Worm (Caenorhabditis elegans) whole organism, L1 larva: ENCODE results near the gene spig-7.
A peak's percentile ranks its signal among the peaks of the same experiment; 100 is the strongest.

ENCODE experiments used
- C16A3.4 ChIP-seq: fragments of 150-350 bp; optimal IDR thresholded peaks from 2 replicates; lab custom pipeline; 2014; ENCODE audit warnings: missing biosample characterization, missing genetic modification characterization
- F16B12.6 ChIP-seq: fragments of 150-350 bp; optimal IDR thresholded peaks from 2 replicates; lab custom pipeline; 2014; ENCODE audit warnings: missing biosample characterization, missing genetic modification characterization
- Y116A8C.19 ChIP-seq: sonication (generic microtip); optimal IDR thresholded peaks from 2 replicates; lab custom pipeline; 2016; ENCODE audit warnings: missing compliant biosample characterization, missing genetic modification characterization, borderline replicate concordance
- aha-1 ChIP-seq: fragments of 150-350 bp; optimal IDR thresholded peaks from 2 replicates; lab custom pipeline; 2014; ENCODE audit warnings: missing biosample characterization, missing genetic modification characterization
- aly-2 ChIP-seq: fragments of 150-350 bp; optimal IDR thresholded peaks from 2 replicates; lab custom pipeline; 2014; ENCODE audit warnings: missing biosample characterization, missing genetic modification characterization
- blmp-1 ChIP-seq: fragments of 150-350 bp; optimal IDR thresholded peaks from 2 replicates; lab custom pipeline; 2014; ENCODE audit warnings: missing biosample characterization, missing genetic modification characterization
- efl-1 ChIP-seq, 4 experiments: fragments of 150-350 bp; optimal IDR thresholded peaks in 3 of 4; peaks in 1 of 4; 1 replicate in 1 of 4; 2 replicates in 3 of 4; lab custom pipeline; 2014; ENCODE audit warnings: missing biosample characterization in 2 of 4, missing genetic modification characterization in 2 of 4, missing genetic modification reagents in 2 of 4
- egl-13 ChIP-seq: sonication (generic microtip); optimal IDR thresholded peaks from 2 replicates; lab custom pipeline; 2016; ENCODE audit warnings: missing genotype, missing genetic modification reagents, missing genetic modification characterization, missing compliant biosample characterization
- elt-2 ChIP-seq: sonication (generic microtip); optimal IDR thresholded peaks from 2 replicates; lab custom pipeline; 2016; ENCODE audit warnings: missing genetic modification characterization, mild to moderate bottlenecking, inconsistent platforms, missing compliant biosample characterization, missing genetic modification reagents
- elt-3 ChIP-seq, 6 experiments: fragments of 150-350 bp in 1 of 6; sonication (generic microtip); optimal IDR thresholded peaks; 2 replicates each; lab custom pipeline; 2017 to 2018; ENCODE audit warnings: missing biosample characterization in 6 of 6, missing genetic modification characterization in 6 of 6, inconsistent platforms in 1 of 6
- fkh-10 ChIP-seq: sonication (generic microtip); optimal IDR thresholded peaks from 2 replicates; lab custom pipeline; 2017; ENCODE audit warnings: missing biosample characterization, missing genetic modification reagents, missing genetic modification characterization
- fkh-4 ChIP-seq: sonication (generic microtip); optimal IDR thresholded peaks from 2 replicates; lab custom pipeline; 2016; ENCODE audit warnings: missing compliant biosample characterization, missing genetic modification characterization, borderline replicate concordance
- fkh-8 ChIP-seq: sonication (generic microtip); optimal IDR thresholded peaks from 2 replicates; lab custom pipeline; 2016; ENCODE audit warnings: mild to moderate bottlenecking, missing genetic modification characterization, missing compliant biosample characterization
- grh-1 ChIP-seq: fragments of 200-800 bp; sonication (Bioruptor generic); IDR thresholded peaks from 2 replicates; pipeline ENCODE4 v1.3.6; 2022; ENCODE audit warnings: missing genetic modification reagents, missing genetic modification characterization, missing compliant biosample characterization
- hlh-4 ChIP-seq: sonication (generic microtip); optimal IDR thresholded peaks from 2 replicates; lab custom pipeline; 2016; ENCODE audit warnings: mild to moderate bottlenecking, missing genetic modification characterization, missing compliant biosample characterization
- isw-1 ChIP-seq: fragments of 200-800 bp; sonication (Bioruptor generic); IDR thresholded peaks from 2 replicates; pipeline ENCODE4 v1.3.6; 2022; ENCODE audit warnings: missing genetic modification characterization, missing compliant biosample characterization
- jun-1 ChIP-seq: fragments of 150-350 bp; optimal IDR thresholded peaks from 2 replicates; lab custom pipeline; 2014; ENCODE audit warnings: missing biosample characterization, missing genetic modification reagents, missing genetic modification characterization
- lin-13 ChIP-seq: fragments of 150-350 bp; optimal IDR thresholded peaks from 2 replicates; lab custom pipeline; 2014; ENCODE audit warnings: missing biosample characterization, missing genetic modification reagents, missing genetic modification characterization
- lin-15B ChIP-seq: fragments of 150-350 bp; sonication (generic microtip); optimal IDR thresholded peaks from 3 replicates; lab custom pipeline; 2014; ENCODE audit warnings: missing biosample characterization, missing genetic modification characterization
- lin-35 ChIP-seq, 2 experiments: fragments of 150-350 bp; optimal IDR thresholded peaks; 2 replicates each; lab custom pipeline; 2014; ENCODE audit warnings: missing biosample characterization in 2 of 2, missing genetic modification characterization in 2 of 2, missing genetic modification reagents in 2 of 2
- lin-39 ChIP-seq: fragments of 150-350 bp; optimal IDR thresholded peaks from 2 replicates; lab custom pipeline; 2014; ENCODE audit warnings: missing biosample characterization, missing genetic modification reagents, missing genetic modification characterization
- lir-3 ChIP-seq: sonication (generic microtip); optimal IDR thresholded peaks from 2 replicates; lab custom pipeline; 2016; ENCODE audit warnings: mild to moderate bottlenecking, missing genetic modification characterization, moderate library complexity, missing compliant biosample characterization; ENCODE audit not compliant: poor library complexity
- lsy-2 ChIP-seq, 2 experiments: fragments of 150-350 bp; optimal IDR thresholded peaks; 2 replicates each; lab custom pipeline; 2014; ENCODE audit warnings: missing biosample characterization in 2 of 2, missing genetic modification characterization in 2 of 2
- mdl-1 ChIP-seq, 2 experiments: fragments of 150-350 bp; optimal IDR thresholded peaks; 2 replicates each; lab custom pipeline; 2014 to 2017; ENCODE audit warnings: missing biosample characterization in 2 of 2, missing genetic modification characterization in 2 of 2, inconsistent platforms in 1 of 2
- mef-2 ChIP-seq: fragments of 150-350 bp; optimal IDR thresholded peaks from 2 replicates; lab custom pipeline; 2014; ENCODE audit warnings: missing biosample characterization, missing genetic modification characterization
- mep-1 ChIP-seq: fragments of 150-350 bp; optimal IDR thresholded peaks from 2 replicates; lab custom pipeline; 2014; ENCODE audit warnings: missing biosample characterization, missing genetic modification characterization
- nhr-11 ChIP-seq: fragments of 150-350 bp; optimal IDR thresholded peaks from 2 replicates; lab custom pipeline; 2014; ENCODE audit warnings: missing biosample characterization, missing genetic modification characterization
- nhr-12 ChIP-seq: sonication (generic microtip); optimal IDR thresholded peaks from 2 replicates; lab custom pipeline; 2017; ENCODE audit warnings: missing biosample characterization, missing genetic modification characterization
- nhr-237 ChIP-seq: fragments of 150-350 bp; optimal IDR thresholded peaks from 2 replicates; lab custom pipeline; 2014; ENCODE audit warnings: missing biosample characterization, missing genetic modification characterization
- nhr-28 ChIP-seq: fragments of 150-350 bp; optimal IDR thresholded peaks from 2 replicates; lab custom pipeline; 2014; ENCODE audit warnings: missing biosample characterization, missing genetic modification characterization
- nhr-47 ChIP-seq: sonication (generic microtip); optimal IDR thresholded peaks from 2 replicates; lab custom pipeline; 2016; ENCODE audit warnings: mild to moderate bottlenecking, missing genetic modification characterization, moderate library complexity, missing compliant biosample characterization
- nhr-71 ChIP-seq: sonication (generic microtip); optimal IDR thresholded peaks from 2 replicates; lab custom pipeline; 2016; ENCODE audit warnings: mild to moderate bottlenecking, missing genetic modification characterization, moderate library complexity, missing compliant biosample characterization
- nhr-85 ChIP-seq: sonication (generic microtip); peaks from one replicate; lab custom pipeline; 2016; ENCODE audit warnings: missing genetic modification characterization, inconsistent platforms, missing compliant biosample characterization
- rnt-1 ChIP-seq: sonication (generic microtip); optimal IDR thresholded peaks from 2 replicates; lab custom pipeline; 2016; ENCODE audit warnings: mild to moderate bottlenecking, missing genetic modification characterization, moderate library complexity, missing compliant biosample characterization
- skn-1 ChIP-seq: fragments of 150-350 bp; optimal IDR thresholded peaks from 2 replicates; lab custom pipeline; 2014; ENCODE audit warnings: missing biosample characterization, missing genetic modification characterization
- snpc-4 ChIP-seq: fragments of 150-350 bp; optimal IDR thresholded peaks from 2 replicates; lab custom pipeline; 2014; ENCODE audit warnings: missing biosample characterization, missing genetic modification characterization
- sox-4 ChIP-seq: sonication (generic microtip); optimal IDR thresholded peaks from 2 replicates; lab custom pipeline; 2016; ENCODE audit warnings: missing genetic modification characterization, missing compliant biosample characterization
- sptf-1 ChIP-seq: fragments of 150-350 bp; optimal IDR thresholded peaks from 2 replicates; lab custom pipeline; 2014; ENCODE audit warnings: missing biosample characterization, missing genetic modification characterization
- sup-37 ChIP-seq: fragments of 200-800 bp; sonication (Bioruptor generic); optimal IDR thresholded peaks from 2 replicates; lab custom pipeline; 2018; ENCODE audit warnings: mild to moderate bottlenecking, missing genetic modification characterization, missing compliant biosample characterization
- swsn-7 ChIP-seq: sonication (generic microtip); optimal IDR thresholded peaks from 2 replicates; lab custom pipeline; 2016; ENCODE audit warnings: missing genetic modification characterization, missing compliant biosample characterization
- tbx-2 ChIP-seq: sonication (generic microtip); optimal IDR thresholded peaks from 2 replicates; lab custom pipeline; 2016; ENCODE audit warnings: missing genetic modification characterization, missing compliant biosample characterization
- unc-130 ChIP-seq: fragments of 150-350 bp; optimal IDR thresholded peaks from 2 replicates; lab custom pipeline; 2017; ENCODE audit warnings: missing biosample characterization, missing genetic modification characterization, inconsistent platforms
- unc-98 ChIP-seq: fragments of 200-800 bp; sonication (Bioruptor generic); IDR thresholded peaks from 2 replicates; pipeline ENCODE4 v1.3.6; 2022; ENCODE audit warnings: missing genetic modification characterization, missing compliant biosample characterization
- xbp-1 ChIP-seq: sonication (generic microtip); optimal IDR thresholded peaks from 2 replicates; lab custom pipeline; 2016; ENCODE audit warnings: missing genetic modification characterization, missing compliant biosample characterization
- zip-4 ChIP-seq: fragments of 200-800 bp; sonication (Bioruptor generic); optimal IDR thresholded peaks from 2 replicates; lab custom pipeline; 2018; ENCODE audit warnings: mild to moderate bottlenecking, missing genetic modification characterization, moderate library complexity, missing compliant biosample characterization
- ztf-4 ChIP-seq: fragments of 150-350 bp; optimal IDR thresholded peaks from 2 replicates; lab custom pipeline; 2014; ENCODE audit warnings: missing biosample characterization, missing genetic modification characterization

spig-7 gene

ce11 chrV:1467444-1467843, 27.1 kb upstream of the spig-7 start, which contains the start of gene gid-8:
Gene gid-8 (plus strand): TSS chrV:1467744.
- TF ChIP-seq swsn-7 (tag; lab: Kevin White, UChicago) (no peak), aly-2 (no peak), lin-39 (tag; lab: Kevin White, UChicago) (no peak), nhr-12 (tag; lab: Kevin White, UChicago) (no peak), hlh-4 (tag; lab: Kevin White, UChicago) (no peak), mdl-1 (tag; optimal IDR thresholded peaks at IDR 0.05; lab: Kevin White, UChicago) (no peak), snpc-4 (no peak), blmp-1 (no peak), skn-1 (tag; lab: Kevin White, UChicago) (no peak), nhr-47 (no peak), sptf-1 (tag; lab: Kevin White, UChicago) (no peak), C16A3.4 (tag; lab: Kevin White, UChicago) (no peak)

ce11 chrV:1468905-1469304, 25.7 kb upstream of the spig-7 start:
- TF ChIP-seq fkh-4 (tag; lab: Kevin White, UChicago) (no peak), mdl-1 (tag; optimal IDR thresholded peaks at IDR 0.05; lab: Kevin White, UChicago) (no peak), lir-3 (no peak)

- TF ChIP-seq nhr-237 (tag; lab: Kevin White, UChicago) (no peak), efl-1 (optimal IDR thresholded peaks at IDR 0.05; lab: Kevin White, UChicago) (peak; percentile 81 to 92), efl-1 (GFP tag; optimal IDR thresholded peaks at IDR 0.05 in 1 of 2; lab: Kevin White, UChicago) (peak; percentile 90 to 99), sptf-1 (tag; lab: Kevin White, UChicago) (no peak), lir-3 (no peak), nhr-12 (tag; lab: Kevin White, UChicago) (no peak), jun-1 (peak; percentile 46), snpc-4 (no peak), aha-1 (tag; lab: Kevin White, UChicago) (no peak), tbx-2 (tag; lab: Kevin White, UChicago) (peak; percentile 69), nhr-11 (no peak), fkh-10 (GFP tag; lab: Kevin White, UChicago) (peak; percentile 31), mdl-1 (tag; optimal IDR thresholded peaks at IDR 0.05; lab: Kevin White, UChicago) (peak in 1 of 2 experiments; percentile 36), lsy-2 (tag; optimal IDR thresholded peaks at IDR 0.05; lab: Kevin White, UChicago) (peak; percentile 80 to 90), egl-13 (peak; percentile 42), xbp-1 (peak; percentile 60), rnt-1 (tag; lab: Kevin White, UChicago) (peak; percentile 41), elt-3 (tag; optimal IDR thresholded peaks at IDR 0.05; lab: Kevin White, UChicago) (peak in 2 of 6 experiments; percentile 41 to 53), hlh-4 (tag; lab: Kevin White, UChicago) (no peak), Y116A8C.19 (tag; lab: Kevin White, UChicago) (no peak), zip-4 (GFP tag; lab: Kevin White, UChicago) (peak; percentile 21), elt-2 (tag; lab: Kevin White, UChicago) (no peak), unc-98 (GFP tag; lab: Robert Waterston, UW) (no peak), mep-1 (peak; percentile 86), unc-130 (peak; percentile 43), lin-35 (GFP tag; optimal IDR thresholded peaks at IDR 0.05; lab: Kevin White, UChicago) (peak; percentile 94 to 95), F16B12.6 (tag; lab: Kevin White, UChicago) (peak; percentile 25), lin-15B (tag; lab: Kevin White, UChicago) (peak; percentile 86), mef-2 (no peak), sup-37 (GFP tag; lab: Kevin White, UChicago) (peak; percentile 23), fkh-8 (peak; percentile 82), nhr-85 (tag; lab: Kevin White, UChicago) (peak; percentile 83), nhr-28 (tag; lab: Kevin White, UChicago) (no peak), sox-4 (tag; lab: Kevin White, UChicago) (no peak), isw-1 (GFP tag; lab: Robert Waterston, UW) (peak; percentile 64), lin-13 (GFP tag; lab: Kevin White, UChicago) (peak; percentile 84), ztf-4 (tag; lab: Kevin White, UChicago) (no peak), nhr-71 (tag; lab: Kevin White, UChicago) (peak; percentile 80), lin-39 (tag; lab: Kevin White, UChicago) (peak; percentile 12), blmp-1 (peak; percentile 61), grh-1 (GFP tag; lab: Robert Waterston, UW) (no peak)
Measured at ce11 chrV:1471078-1471969, 23.2 kb upstream of the spig-7 start.
